Fruit fly (Drosophila melanogaster) whole organism, larva: ENCODE measurements around the gene CG44303.

Experiments used
- noc ChIP-seq: fragments of 200-800 bp; sonication (Bioruptor generic); optimal IDR thresholded peaks from 3 replicates; lab custom pipeline; 2019; ENCODE audit warnings: missing biosample characterization, mild to moderate bottlenecking, missing genetic modification characterization, moderate library complexity

Gene CG44303

DNA sequence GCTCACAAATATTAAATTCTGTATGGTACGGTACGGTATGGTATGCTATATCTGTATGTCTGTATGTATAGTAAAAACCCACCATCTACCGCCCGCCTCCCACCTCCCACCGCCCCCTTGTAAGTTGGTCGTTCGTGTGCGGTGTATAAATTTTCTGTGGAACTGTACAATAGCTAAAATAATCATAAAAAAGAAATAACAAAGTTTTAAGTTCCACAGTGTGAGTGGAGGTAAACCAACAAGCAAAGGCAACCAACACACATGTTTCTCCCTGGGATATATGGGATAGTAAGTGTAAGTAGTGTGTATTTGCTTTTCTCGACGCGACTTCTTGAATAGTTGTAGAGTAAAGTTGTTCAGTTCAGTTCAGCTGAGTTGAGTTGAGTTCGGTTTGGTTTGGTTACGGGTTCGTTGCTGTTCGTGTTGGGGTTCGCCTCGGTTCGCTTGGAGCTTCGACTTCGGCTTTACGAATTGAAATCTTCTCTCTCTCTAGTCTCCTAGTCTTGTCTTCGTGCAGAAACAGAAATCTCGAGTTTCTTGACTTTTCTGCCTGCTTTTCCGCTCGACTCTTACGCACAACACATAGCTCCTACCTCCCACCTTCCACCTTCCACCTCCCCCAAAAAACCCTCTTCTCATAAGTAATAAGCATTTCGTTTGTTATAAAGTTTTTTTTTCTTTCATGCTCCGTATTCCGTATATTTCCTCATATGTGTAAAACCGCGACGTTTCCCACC, 19.5 kb upstream of the CG44303 start:
- TF ChIP-seq noc (tag; lab: Kevin White, UChicago): peak; percentile 13

DNA sequence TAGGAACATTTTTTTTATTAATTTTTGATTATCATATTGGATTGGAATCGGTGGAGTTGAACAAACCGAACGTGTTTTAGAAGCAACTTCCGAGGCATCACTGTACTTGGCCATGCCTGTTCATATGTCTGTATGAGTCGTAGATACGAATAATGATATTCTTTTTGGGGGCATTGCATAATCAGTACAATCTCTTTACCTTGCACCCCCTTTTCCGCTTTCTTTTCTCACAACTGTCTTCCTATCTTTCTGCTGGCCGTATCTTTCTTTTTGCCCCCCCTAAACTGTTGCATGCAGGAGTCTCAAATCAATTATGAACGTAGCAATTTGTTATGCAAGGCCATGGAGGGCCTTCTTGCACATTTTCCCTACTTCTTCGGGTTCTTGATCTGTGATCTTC, 18.7 kb upstream of the CG44303 start:
- TF ChIP-seq noc (tag; lab: Kevin White, UChicago): no peak

DNA sequence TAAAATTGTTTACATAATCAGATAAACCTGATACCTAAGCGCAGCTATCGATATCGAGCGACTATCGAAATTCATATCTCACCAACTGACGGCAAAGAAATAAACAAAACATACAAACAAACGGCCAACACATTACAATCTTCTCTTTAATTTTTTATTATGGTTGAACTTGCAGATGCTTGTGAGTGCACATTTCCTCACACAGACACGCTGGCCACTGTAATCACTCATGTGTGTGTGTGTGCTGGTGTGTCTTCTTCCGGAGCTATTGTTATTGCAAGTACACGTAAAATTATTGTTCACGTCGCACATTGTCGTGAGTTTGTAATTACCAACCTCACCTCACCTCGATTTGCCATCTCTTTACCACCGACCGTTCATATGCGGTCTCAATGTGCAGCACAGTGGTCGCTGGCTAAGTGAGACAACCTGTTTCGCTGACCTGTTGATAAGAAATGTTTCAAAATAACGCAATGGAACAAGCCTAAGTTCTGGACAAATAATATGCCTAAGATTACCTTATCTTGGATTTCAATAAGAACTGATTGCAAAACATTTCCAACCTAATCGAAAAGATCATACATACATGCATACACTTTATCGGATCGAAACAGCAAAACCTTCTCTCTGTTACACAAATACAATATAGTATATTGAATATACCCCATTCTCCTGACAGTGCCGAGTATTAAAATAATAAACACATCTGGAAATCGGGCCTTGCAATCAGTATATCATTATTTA, 18.0 kb upstream of the CG44303 start:
- TF ChIP-seq noc (tag; lab: Kevin White, UChicago): peak; percentile 39

DNA sequence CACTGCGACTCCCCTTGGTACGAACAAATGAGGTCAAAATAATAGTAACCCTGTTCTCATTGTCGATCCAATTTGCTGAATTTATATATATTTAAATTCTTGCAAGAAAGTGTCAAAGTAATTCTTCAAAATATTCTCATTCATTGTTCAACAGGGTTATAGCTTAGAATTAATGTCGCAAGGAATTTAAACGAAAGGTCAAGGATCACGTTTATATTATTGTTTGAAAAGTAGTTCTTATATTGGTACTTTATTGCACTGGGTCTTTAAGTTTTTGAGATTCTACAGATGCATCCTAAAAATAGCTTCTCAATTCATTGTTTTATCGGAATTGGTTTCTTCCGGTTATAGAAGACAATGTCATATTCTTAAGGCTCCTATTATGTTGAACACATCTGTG, 16.7 kb upstream of the CG44303 start:
- TF ChIP-seq noc (tag; lab: Kevin White, UChicago): no peak

DNA sequence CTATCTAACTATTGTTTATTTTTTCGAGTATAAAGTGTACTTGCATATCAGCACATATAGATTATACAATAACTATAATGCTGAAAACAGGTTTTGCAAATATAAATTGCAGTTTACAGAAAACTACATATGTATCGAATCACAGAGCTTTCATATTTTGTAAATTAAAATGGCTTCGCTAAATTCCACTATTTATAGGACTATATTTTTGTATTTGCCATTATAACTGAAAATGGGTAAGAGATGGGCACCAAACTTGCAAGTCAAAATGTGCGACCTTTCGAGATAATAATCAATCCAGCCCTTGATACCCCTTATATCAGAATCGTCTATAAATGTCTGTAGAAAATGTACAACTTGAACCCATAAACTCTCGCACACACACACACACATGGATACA, 16.0 kb upstream of the CG44303 start:
- TF ChIP-seq noc (tag; lab: Kevin White, UChicago): no peak

DNA sequence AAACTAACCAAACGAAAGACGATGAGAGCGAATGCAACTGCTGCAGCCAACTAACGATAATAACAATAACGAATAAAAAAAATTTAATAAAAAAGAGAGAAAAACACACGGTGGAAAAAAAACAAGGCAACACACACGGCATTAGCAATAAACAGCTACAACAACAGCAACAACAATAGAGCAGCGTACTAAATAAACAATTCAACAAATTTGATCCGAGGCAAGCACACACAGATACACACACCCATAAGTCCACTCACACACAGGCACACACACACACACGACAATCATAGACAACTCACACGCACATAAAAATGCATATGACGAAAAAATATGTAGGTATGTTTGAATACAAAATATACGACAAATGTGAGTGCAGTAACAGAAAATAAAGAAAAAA, 15.4 kb upstream of the CG44303 start:
- TF ChIP-seq noc (tag; lab: Kevin White, UChicago): no peak

DNA sequence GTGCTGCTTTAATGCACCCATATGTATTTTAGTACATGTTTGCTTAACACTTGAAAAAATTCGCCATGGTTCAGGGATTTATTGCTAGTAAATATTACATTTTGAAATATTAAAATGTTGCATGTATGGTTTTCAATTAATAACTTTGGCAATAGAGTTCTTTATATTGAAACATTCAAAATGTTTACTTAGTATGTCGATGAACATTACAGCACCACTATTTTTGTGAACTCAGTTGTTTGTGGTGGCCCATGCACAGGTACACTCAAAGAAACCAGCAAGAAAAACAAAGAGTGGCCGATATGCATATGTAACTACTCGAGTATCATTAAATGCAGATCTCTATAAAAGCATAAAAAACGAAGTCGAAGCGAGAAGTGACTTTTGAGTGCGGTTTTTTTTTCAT, 14.8 kb upstream of the CG44303 start:
- no peak for TF ChIP-seq noc (tag; lab: Kevin White, UChicago)

DNA sequence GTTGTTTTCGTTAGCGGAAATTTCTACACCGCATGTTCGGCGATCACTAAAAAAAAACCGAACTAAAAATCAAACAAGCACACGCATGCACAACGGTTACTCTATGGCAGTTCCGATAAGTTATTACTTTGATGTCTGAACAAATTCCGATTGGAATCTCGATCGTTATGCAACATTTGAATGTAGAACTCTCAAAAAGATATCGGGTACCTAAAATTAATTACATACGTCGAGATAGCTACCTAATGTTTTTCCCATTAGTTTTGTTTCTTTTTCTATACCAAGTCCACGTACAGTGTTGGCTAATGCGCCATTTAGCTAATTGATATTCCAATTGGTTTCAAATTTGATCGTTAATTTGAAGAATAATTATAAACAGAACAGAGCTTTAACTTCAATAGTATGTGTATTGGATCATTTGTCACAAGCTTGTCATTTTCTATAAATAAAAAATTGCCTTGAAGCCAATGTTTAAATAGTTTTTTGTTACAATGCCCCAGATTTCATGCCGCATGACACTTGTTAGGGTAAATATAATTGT, 13.8 kb upstream of the CG44303 start:
- TF ChIP-seq noc (tag; lab: Kevin White, UChicago): no peak

DNA sequence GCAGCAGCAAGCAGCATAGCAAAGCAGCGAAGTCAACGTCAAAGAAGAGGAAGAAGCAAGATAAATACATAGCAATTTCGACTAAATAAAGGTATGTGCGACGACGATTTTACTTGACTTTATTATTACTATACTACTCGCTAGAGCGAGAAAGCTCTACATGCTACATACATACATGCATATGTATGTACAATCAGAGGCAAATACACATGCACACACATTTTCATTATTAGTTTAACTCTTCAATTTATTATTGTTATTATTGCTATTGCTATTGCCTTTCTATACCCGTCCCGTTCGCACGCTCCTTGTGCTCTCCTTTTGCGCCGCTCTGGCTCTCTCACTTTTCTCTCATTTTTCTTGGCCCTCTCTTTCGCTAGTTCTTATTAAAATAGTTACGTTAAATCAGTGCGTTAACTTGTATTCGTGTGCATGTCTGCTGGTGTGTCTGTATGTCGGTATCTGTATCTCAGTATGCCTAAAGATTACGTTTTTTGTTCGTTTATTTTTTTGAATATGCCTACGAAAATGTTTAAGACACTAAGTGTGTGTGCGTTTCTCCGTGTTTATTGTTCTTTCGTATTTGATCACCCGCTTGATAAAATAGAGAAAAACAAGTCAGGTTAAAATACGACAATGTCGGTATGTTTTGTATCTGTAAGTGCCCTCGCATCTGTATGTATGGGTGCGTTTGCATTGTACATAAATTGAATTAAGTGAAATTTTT, 13.2 kb upstream of the CG44303 start:
- no peak for TF ChIP-seq noc (tag; lab: Kevin White, UChicago)

DNA sequence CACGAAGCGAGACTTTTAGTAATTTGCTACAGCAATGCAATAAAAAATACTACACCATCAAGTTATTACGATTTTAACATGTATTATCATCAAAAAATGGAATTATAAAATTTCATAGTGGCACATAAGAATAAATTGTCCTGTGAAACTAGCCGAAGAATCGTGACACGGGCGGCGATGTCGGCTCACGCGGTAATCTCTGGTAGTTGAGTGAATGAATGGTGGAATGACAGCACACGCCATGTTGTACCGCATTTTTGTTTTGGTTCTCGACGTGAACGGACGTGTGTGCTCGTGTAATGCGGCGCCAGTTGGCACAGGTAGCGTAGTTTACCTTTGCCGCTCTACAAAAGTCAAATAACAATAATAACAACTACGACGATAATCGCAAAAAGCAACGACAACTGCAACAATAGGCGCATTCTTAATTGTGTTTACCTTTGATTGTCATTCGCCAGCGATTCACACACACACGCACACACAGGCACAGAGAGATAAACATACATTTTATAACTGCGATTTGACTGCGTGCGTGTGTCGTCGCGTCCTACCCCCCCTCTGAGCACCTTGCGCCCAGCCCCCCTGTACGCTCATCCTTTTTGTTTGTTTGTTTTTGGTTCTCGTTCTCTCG, 12.2 kb upstream of the CG44303 start, which contains the start of gene CG14441:
Gene CG14441, plus strand, starts transcription at position 254 of the 631 bp plus-strand sequence.
- TF ChIP-seq noc (tag; lab: Kevin White, UChicago): peak; percentile 86

DNA sequence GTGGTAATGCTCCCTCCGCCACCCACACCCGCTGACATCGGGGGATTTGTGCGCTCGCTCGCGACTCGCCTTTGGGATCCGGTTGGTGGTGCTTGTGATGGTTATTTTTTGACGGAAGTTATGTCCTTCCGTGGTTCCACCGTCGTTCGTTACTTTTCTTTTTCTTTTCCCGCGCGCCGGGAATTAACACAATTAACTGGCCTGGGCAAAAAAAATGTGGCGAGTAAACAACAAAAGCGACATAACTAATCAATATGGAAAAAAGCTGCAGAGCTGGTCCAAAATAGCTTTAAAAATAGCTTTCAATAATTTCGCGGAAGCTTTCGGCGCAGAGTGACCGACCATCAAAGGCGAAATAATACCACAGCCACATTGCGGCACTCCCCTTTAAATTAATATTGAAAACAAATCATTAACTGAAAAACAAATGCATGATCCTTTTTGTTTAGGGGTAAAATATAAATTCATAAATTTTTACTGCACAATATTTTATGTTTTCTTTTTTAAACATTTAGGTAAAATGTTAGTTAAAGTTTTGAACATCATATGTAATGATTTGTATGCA, 11.1 kb upstream of the CG44303 start, which contains the start of gene CG14440:
Gene CG14440, minus strand, starts transcription at position 320 of the 565 bp plus-strand sequence.
- peak; percentile 18 for TF ChIP-seq noc (tag; lab: Kevin White, UChicago)

DNA sequence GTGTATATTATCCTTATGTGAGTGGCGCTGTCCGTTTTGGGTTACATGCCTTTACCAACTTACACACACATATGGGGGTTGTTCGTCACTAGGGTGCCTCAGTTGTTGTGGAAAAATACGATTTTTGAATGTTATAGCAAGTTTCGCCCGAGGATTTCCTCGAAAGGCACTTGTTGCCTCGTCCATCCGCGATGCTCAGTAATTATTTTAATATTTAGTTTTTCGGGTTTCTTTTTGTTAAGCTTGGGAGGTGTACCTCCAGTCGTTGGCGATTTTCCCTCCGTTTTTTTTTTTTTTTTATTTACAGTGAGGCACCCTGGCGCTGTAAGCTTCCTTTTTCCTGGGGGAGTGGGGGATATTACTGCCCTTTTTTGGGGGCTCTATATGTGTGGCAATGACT, 9.2 kb upstream of the CG44303 start:
- peak; percentile 63 for TF ChIP-seq noc (tag; lab: Kevin White, UChicago)

DNA sequence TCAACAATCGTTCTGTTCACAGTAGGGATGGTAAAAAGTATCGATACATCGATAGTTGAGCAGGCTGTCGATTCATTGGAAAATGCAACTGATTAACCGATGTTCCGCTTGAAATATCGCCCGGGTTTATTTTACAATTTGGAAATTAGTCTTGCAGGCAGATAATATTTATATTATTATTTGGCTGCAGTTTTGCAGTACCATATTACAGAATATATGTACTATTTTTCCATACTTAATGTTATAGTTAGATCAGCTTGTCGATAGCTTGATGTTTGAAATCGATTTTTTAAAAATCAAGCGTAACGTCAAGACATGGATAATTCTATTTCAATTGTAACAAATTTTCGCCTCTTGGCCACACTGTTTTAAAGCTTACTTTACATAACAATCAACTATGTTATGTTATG, 7.8 kb upstream of the CG44303 start, which contains the start of gene CG14442:
Gene CG14442, minus strand, starts transcription at position 29 of the 410 bp plus-strand sequence.
- peak; percentile 50 for TF ChIP-seq noc (tag; lab: Kevin White, UChicago)

DNA sequence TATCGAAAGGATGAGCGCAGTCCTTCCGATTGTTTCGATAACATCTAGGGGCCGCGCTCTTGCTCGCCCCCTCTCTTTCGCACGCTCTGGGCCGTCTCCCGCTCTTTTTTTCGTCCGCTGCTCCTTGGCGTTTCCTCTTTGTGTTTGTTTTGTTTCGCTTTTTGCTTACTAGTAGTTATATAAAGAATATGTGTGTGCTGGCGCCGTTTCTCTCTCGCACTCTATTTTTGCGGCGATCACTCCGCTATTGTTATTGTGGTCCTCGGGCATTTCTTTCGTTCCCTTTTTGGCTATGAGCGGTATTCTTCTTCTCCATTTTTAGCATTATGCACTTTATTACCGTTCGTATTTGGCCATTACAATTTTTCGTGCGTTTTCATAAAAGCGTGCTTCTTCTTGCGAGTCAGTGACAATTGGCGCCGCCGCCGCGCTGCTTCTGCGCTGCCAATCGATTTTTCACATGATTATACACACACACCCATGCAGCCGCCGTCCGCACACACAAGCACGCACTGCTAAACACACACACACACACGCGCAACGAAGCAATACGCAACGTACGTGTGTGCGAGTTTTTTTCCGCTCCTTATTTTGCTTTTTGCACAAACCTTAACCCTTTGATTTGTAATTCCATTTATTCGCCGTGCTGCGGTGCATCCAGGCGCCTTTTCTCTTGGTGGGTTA, 7.0 kb upstream of the CG44303 start:
- peak; percentile 24 for TF ChIP-seq noc (tag; lab: Kevin White, UChicago)
